Fruit fly (Drosophila melanogaster) whole organism, embryonic: ENCODE measurements around the gene Cpr67Fb.
A peak's percentile ranks its signal among the peaks of the same experiment; 100 is the strongest.

Experiments
- Bteb2 ChIP-seq: fragments of 200-800 bp; sonication (Bioruptor generic); optimal IDR thresholded peaks from 2 replicates; lab custom pipeline; 2016; ENCODE audit warnings: missing biosample characterization, missing genetic modification characterization
- CG1233 ChIP-seq: fragments of 200-800 bp; sonication (Bioruptor generic); optimal IDR thresholded peaks from 4 replicates; lab custom pipeline; 2018; ENCODE audit warnings: missing biosample characterization, mild to moderate bottlenecking, missing genetic modification characterization
- CG12769 ChIP-seq: fragments of 200-800 bp; sonication (Bioruptor generic); optimal IDR thresholded peaks from 2 replicates; lab custom pipeline; 2019; ENCODE audit warnings: missing biosample characterization, mild to moderate bottlenecking, missing genetic modification characterization, moderate library complexity
- CG12942 ChIP-seq: fragments of 200-800 bp; sonication (Bioruptor generic); optimal IDR thresholded peaks from 3 replicates; lab custom pipeline; 2016; ENCODE audit warnings: missing biosample characterization, missing genetic modification characterization
- CG1602 ChIP-seq: fragments of 200-800 bp; sonication (Bioruptor generic); optimal IDR thresholded peaks from 3 replicates; lab custom pipeline; 2016; ENCODE audit warnings: missing biosample characterization, missing genetic modification characterization
- CG17829 ChIP-seq: fragments of 200-800 bp; optimal IDR thresholded peaks from 2 replicates; lab custom pipeline; 2019; ENCODE audit warnings: missing biosample characterization, mild to moderate bottlenecking, missing genetic modification characterization, moderate library complexity
- CG3281 ChIP-seq: fragments of 200-800 bp; sonication (Bioruptor generic); optimal IDR thresholded peaks from 3 replicates; lab custom pipeline; 2017; ENCODE audit warnings: missing biosample characterization, mild to moderate bottlenecking, missing genetic modification characterization
- CG34224 ChIP-seq: fragments of 200-800 bp; sonication (Bioruptor generic); IDR thresholded peaks from 3 replicates; pipeline ENCODE4 v1.3.6; 2022; ENCODE audit warnings: missing biosample characterization, missing genetic modification characterization; ENCODE audit not compliant: partially characterized antibody
- CG4617 ChIP-seq: fragments of 200-800 bp; sonication (Bioruptor generic); optimal IDR thresholded peaks from 3 replicates; lab custom pipeline; 2016; ENCODE audit warnings: missing biosample characterization, missing genetic modification characterization, borderline replicate concordance
- CG4854 ChIP-seq: fragments of 200-800 bp; sonication (Bioruptor generic); optimal IDR thresholded peaks from 2 replicates; lab custom pipeline; 2016; ENCODE audit warnings: missing biosample characterization, missing genetic modification characterization, inconsistent platforms
- CG7786 ChIP-seq: fragments of 200-800 bp; sonication (Bioruptor generic); optimal IDR thresholded peaks from 2 replicates; lab custom pipeline; 2016; ENCODE audit warnings: missing biosample characterization, missing genetic modification characterization
- CG7928 ChIP-seq: fragments of 200-800 bp; sonication (Bioruptor generic); optimal IDR thresholded peaks from 2 replicates; lab custom pipeline; 2017; ENCODE audit warnings: missing biosample characterization, mild to moderate bottlenecking, missing genetic modification characterization
- CG8478 ChIP-seq: fragments of >200 bp; optimal IDR thresholded peaks from 2 replicates; lab custom pipeline; 2018
- CHES-1-like ChIP-seq: fragments of 200-800 bp; sonication (Bioruptor generic); optimal IDR thresholded peaks from 2 replicates; lab custom pipeline; 2016; ENCODE audit warnings: missing biosample characterization, missing genetic modification characterization
- CTCF ChIP-seq: fragments of 200-800 bp; sonication (Bioruptor generic); optimal IDR thresholded peaks from 2 replicates; lab custom pipeline; 2017; ENCODE audit warnings: missing biosample characterization, mild to moderate bottlenecking, missing genetic modification characterization, moderate library complexity
- Drgx ChIP-seq: fragments of 200-800 bp; sonication (Bioruptor generic); IDR thresholded peaks from 2 replicates; pipeline ENCODE4 v1.3.6; 2022; ENCODE audit warnings: missing biosample characterization, missing genetic modification characterization
- E2f1 ChIP-seq: fragments of 200-800 bp; sonication (Bioruptor generic); IDR thresholded peaks from 2 replicates; pipeline ENCODE4 v1.3.6; 2022; ENCODE audit warnings: missing biosample characterization, missing genetic modification characterization
- Fer1 ChIP-seq: fragments of 200-800 bp; sonication (Bioruptor generic); optimal IDR thresholded peaks from 2 replicates; lab custom pipeline; 2017; ENCODE audit warnings: missing biosample characterization, mild to moderate bottlenecking, missing genetic modification characterization
- Fer2 ChIP-seq: fragments of 200-800 bp; sonication (Bioruptor generic); optimal IDR thresholded peaks from 2 replicates; lab custom pipeline; 2018; ENCODE audit warnings: missing biosample characterization, mild to moderate bottlenecking, missing genetic modification characterization, moderate library complexity
- HmgZ ChIP-seq: fragments of 200-800 bp; sonication (Bioruptor generic); optimal IDR thresholded peaks from 2 replicates; lab custom pipeline; 2018; ENCODE audit warnings: missing biosample characterization, mild to moderate bottlenecking, missing genetic modification characterization
- Hr51 ChIP-seq, 2 experiments: fragments of 200-800 bp; sonication (Bioruptor generic); optimal IDR thresholded peaks; 2 replicates in 1 of 2; 3 replicates in 1 of 2; lab custom pipeline; 2016 to 2018; ENCODE audit warnings: missing biosample characterization in 2 of 2, missing genetic modification characterization in 2 of 2, mild to moderate bottlenecking in 1 of 2, moderate library complexity in 1 of 2
- MESR4 ChIP-seq: fragments of 200-800 bp; sonication (Bioruptor generic); optimal IDR thresholded peaks from 2 replicates; lab custom pipeline; 2018; ENCODE audit warnings: missing biosample characterization, mild to moderate bottlenecking, missing genetic modification characterization, moderate library complexity
- NC2β ChIP-seq: fragments of 200-800 bp; sonication (Bioruptor generic); optimal IDR thresholded peaks from 2 replicates; lab custom pipeline; 2016; ENCODE audit warnings: missing biosample characterization, missing genetic modification characterization
- Sry-δ ChIP-seq: fragments of 200-800 bp; sonication (Bioruptor generic); optimal IDR thresholded peaks from 2 replicates; lab custom pipeline; 2016; ENCODE audit warnings: missing biosample characterization, missing genetic modification characterization
- Ssrp ChIP-seq: fragments of 200-800 bp; sonication (Bioruptor generic); optimal IDR thresholded peaks from 2 replicates; lab custom pipeline; 2018; ENCODE audit warnings: missing biosample characterization, mild to moderate bottlenecking, missing genetic modification characterization, moderate library complexity
- Xrp1 ChIP-seq: fragments of 200-800 bp; sonication (Bioruptor generic); IDR thresholded peaks from 2 replicates; pipeline ENCODE4 v1.3.6; 2022; ENCODE audit warnings: missing biosample characterization, missing genetic modification characterization
- ara ChIP-seq: fragments of 200-800 bp; sonication (Bioruptor generic); IDR thresholded peaks from 2 replicates; pipeline ENCODE4 v1.3.6; 2022; ENCODE audit warnings: missing biosample characterization, missing genetic modification characterization
- bab2 ChIP-seq: fragments of 200-800 bp; sonication (Bioruptor generic); optimal IDR thresholded peaks from 2 replicates; lab custom pipeline; 2016; ENCODE audit warnings: missing biosample characterization, missing genetic modification characterization
- bcd ChIP-seq: fragments of 200-800 bp; sonication (Bioruptor generic); optimal IDR thresholded peaks from 2 replicates; lab custom pipeline; 2017; ENCODE audit warnings: missing biosample characterization, mild to moderate bottlenecking, missing genetic modification characterization
- cg ChIP-seq: fragments of 200-800 bp; sonication (Bioruptor generic); optimal IDR thresholded peaks from 3 replicates; lab custom pipeline; 2019; ENCODE audit warnings: missing biosample characterization, mild to moderate bottlenecking, missing genetic modification characterization, moderate library complexity
- corto ChIP-seq: fragments of 200-800 bp; sonication (Bioruptor generic); optimal IDR thresholded peaks from 2 replicates; lab custom pipeline; 2016; ENCODE audit warnings: missing biosample characterization, mild to moderate bottlenecking, missing genetic modification characterization, moderate library complexity
- exex ChIP-seq: fragments of 200-800 bp; sonication (Bioruptor generic); optimal IDR thresholded peaks from 4 replicates; lab custom pipeline; 2018; ENCODE audit warnings: missing biosample characterization, mild to moderate bottlenecking, missing genetic modification characterization, moderate library complexity
- gce ChIP-seq: fragments of 200-800 bp; sonication (Bioruptor generic); IDR thresholded peaks from 3 replicates; pipeline ENCODE4 v1.3.6; 2022; ENCODE audit warnings: missing biosample characterization, missing genetic modification characterization
- grn ChIP-seq: fragments of 200-800 bp; sonication (Bioruptor generic); optimal IDR thresholded peaks from 3 replicates; lab custom pipeline; 2017; ENCODE audit warnings: missing biosample characterization, missing genetic modification characterization
- gsb ChIP-seq: fragments of 200-800 bp; sonication (Bioruptor generic); IDR thresholded peaks from 2 replicates; pipeline ENCODE4 v1.3.6; 2022; ENCODE audit warnings: missing biosample characterization, missing genetic modification characterization
- hb ChIP-seq: fragments of 200-800 bp; sonication (Bioruptor generic); IDR thresholded peaks from 3 replicates; pipeline ENCODE4 v1.3.6; 2022; ENCODE audit warnings: missing biosample characterization, missing genetic modification characterization; ENCODE audit not compliant: partially characterized antibody
- hkb ChIP-seq, 2 experiments: fragments of 200-800 bp in 1 of 2; fragments of >200 bp in 1 of 2; sonication (Bioruptor generic) in 1 of 2; IDR thresholded peaks in 1 of 2; optimal IDR thresholded peaks in 1 of 2; 2 replicates each; pipeline versions ENCODE4 v1.3.6 to Lab custom; 2017 to 2022; ENCODE audit warnings: missing biosample characterization in 1 of 2, missing genetic modification characterization in 1 of 2
- jigr1 ChIP-seq: fragments of 200-800 bp; sonication (Bioruptor generic); IDR thresholded peaks from 3 replicates; pipeline ENCODE4 v1.3.6; 2022; ENCODE audit warnings: missing biosample characterization, missing genetic modification characterization
- pb ChIP-seq: fragments of 200-800 bp; sonication (Bioruptor generic); optimal IDR thresholded peaks from 3 replicates; lab custom pipeline; 2016; ENCODE audit warnings: missing biosample characterization, missing genetic modification characterization
- pfk ChIP-seq: fragments of 200-800 bp; sonication (Bioruptor generic); optimal IDR thresholded peaks from 2 replicates; lab custom pipeline; 2018; ENCODE audit warnings: missing biosample characterization, mild to moderate bottlenecking, missing genetic modification characterization, moderate library complexity
- run ChIP-seq: fragments of 200-800 bp; sonication (Bioruptor generic); optimal IDR thresholded peaks from 3 replicates; lab custom pipeline; 2018; ENCODE audit warnings: missing biosample characterization, mild to moderate bottlenecking, missing genetic modification characterization
- sens ChIP-seq: fragments of 200-800 bp; sonication (Bioruptor generic); peaks from one replicate; lab custom pipeline; 2016; ENCODE audit warnings: missing biosample characterization, missing genetic modification characterization
- seq ChIP-seq: fragments of 200-800 bp; sonication (Bioruptor generic); IDR thresholded peaks from 2 replicates; pipeline ENCODE4 v1.3.6; 2022; ENCODE audit warnings: missing biosample characterization, missing genetic modification characterization
- sisA ChIP-seq: fragments of 200-800 bp; sonication (Bioruptor generic); IDR thresholded peaks from 2 replicates; pipeline ENCODE4 v1.3.6; 2022; ENCODE audit warnings: missing biosample characterization, missing genetic modification characterization
- tap ChIP-seq: fragments of 200-800 bp; optimal IDR thresholded peaks from 3 replicates; lab custom pipeline; 2019; ENCODE audit warnings: missing biosample characterization, mild to moderate bottlenecking, missing genetic modification characterization, moderate library complexity
- tio ChIP-seq: fragments of 200-800 bp; sonication (Bioruptor generic); optimal IDR thresholded peaks from 2 replicates; lab custom pipeline; 2017; ENCODE audit warnings: missing biosample characterization, missing genetic modification characterization, inconsistent platforms
- tup ChIP-seq: fragments of 200-800 bp; sonication (Bioruptor generic); optimal IDR thresholded peaks from 2 replicates; lab custom pipeline; 2016; ENCODE audit warnings: missing biosample characterization, mild to moderate bottlenecking, missing genetic modification characterization, moderate library complexity
- tx ChIP-seq: fragments of 200-800 bp; sonication (Bioruptor generic); optimal IDR thresholded peaks from 2 replicates; lab custom pipeline; 2016; ENCODE audit warnings: missing biosample characterization, missing genetic modification characterization
- zen ChIP-seq: fragments of 200-800 bp; sonication (Bioruptor generic); optimal IDR thresholded peaks from 3 replicates; lab custom pipeline; 2018; ENCODE audit warnings: missing biosample characterization, mild to moderate bottlenecking, missing genetic modification characterization, moderate library complexity

Gene Cpr67Fb

DNA sequence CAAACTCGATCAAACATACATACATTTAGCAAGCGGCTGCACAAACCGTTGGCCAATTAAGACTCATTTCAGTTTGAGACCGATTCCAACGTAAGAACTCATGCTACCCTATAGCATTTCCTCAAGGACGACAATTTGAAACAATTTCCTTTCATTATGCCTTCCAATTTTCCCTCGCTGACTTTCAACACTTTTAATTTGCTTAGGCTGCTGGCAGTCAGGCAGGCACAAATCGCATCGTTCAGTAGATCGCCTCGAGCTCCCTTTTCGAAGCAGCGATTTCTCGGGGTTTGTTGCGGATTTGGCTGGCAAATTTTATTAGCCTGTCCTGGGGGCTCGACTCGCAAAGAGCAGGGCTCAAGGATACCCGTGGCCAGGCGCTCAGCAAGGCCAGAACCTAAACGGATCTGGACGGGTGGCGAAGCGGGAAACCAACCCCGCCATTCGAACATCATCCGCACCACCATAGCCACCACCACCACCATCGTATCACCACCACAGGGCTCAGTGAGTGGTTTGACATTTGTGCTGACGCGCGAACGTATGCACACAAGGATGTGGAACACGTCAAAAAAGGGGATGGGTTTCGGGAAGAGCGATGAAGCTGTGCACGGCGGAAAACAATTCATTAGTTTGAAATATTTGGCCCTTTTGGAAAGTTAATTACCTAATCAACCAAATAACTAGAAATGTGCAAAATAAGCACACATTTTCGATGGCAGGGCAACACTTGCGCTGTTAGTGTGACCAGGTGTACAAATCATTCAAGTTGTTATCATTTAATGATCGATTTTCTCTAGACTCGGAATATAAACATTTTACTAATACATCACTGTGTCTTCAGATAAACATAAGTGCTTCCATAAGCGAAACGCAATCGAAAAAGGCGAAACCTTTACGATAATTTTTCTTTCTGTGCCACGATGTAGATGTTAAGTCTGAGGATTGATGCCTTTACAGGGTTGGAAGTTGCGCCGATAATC, 49.1 kb upstream of the Cpr67Fb start (continued):
- no peak for TF ChIP-seq CG12769
- TF ChIP-seq jigr1 = no peak
- no peak for TF ChIP-seq grn (GFP tag; lab: Kevin White, UChicago)
- peak; percentile 30 for TF ChIP-seq CG1233
- TF ChIP-seq Drgx (GFP tag; lab: Robert Waterston, UW) = no peak
- no peak for TF ChIP-seq CG4854 (GFP tag; lab: Kevin White, UChicago)
- no peak for TF ChIP-seq hb (GFP tag; lab: Robert Waterston, UW)
- TF ChIP-seq NC2β (GFP tag; lab: Kevin White, UChicago) = peak; percentile 17
- peak; percentile 35; the same call in 1 of the 2 replicates for TF ChIP-seq Xrp1
- TF ChIP-seq corto (GFP tag; lab: Kevin White, UChicago) = no peak
- TF ChIP-seq gsb (GFP tag; lab: Robert Waterston, UW) = no peak
- TF ChIP-seq CG8478 (lab: Kevin White, UChicago) = no peak
- peak in 1 of 2 experiments; percentile 34 for TF ChIP-seq Hr51 (GFP tag; optimal IDR thresholded peaks at IDR 0.05; lab: Kevin White, UChicago)
- TF ChIP-seq hkb (optimal IDR thresholded peaks at IDR 0.05; lab: Kevin White, UChicago) = no peak
- TF ChIP-seq hkb (GFP tag; IDR thresholded peaks at IDR 0.05; lab: Robert Waterston, UW) = no peak
- TF ChIP-seq CG12942 (GFP tag; lab: Kevin White, UChicago) = no peak
- peak; percentile 41 for TF ChIP-seq bab2 (GFP tag; lab: Kevin White, UChicago)
- TF ChIP-seq Ssrp (tag; lab: Kevin White, UChicago) = peak; percentile 67
- no peak for TF ChIP-seq HmgZ
- TF ChIP-seq tap = no peak
- TF ChIP-seq gce = 0 out of 3 replicates have a peak, but pooled peaks have one; percentile 6
- TF ChIP-seq CG4617 (GFP tag; lab: Kevin White, UChicago) = no peak
- TF ChIP-seq CG34224 (GFP tag; lab: Robert Waterston, UW) = no peak
- 0 out of 2 replicates have a peak, but pooled peaks have one; percentile 19 for TF ChIP-seq sisA
- peak; percentile 24 for TF ChIP-seq pb (GFP tag; lab: Kevin White, UChicago)
- TF ChIP-seq CG3281 (GFP tag; lab: Kevin White, UChicago) = no peak
- 0 out of 2 replicates have a peak, but pooled peaks have one; percentile 23 for TF ChIP-seq seq (GFP tag; lab: Robert Waterston, UW)
- TF ChIP-seq sens (GFP tag; lab: Kevin White, UChicago) = peak; percentile 95
- peak; percentile 4 for TF ChIP-seq Sry-δ (GFP tag; lab: Kevin White, UChicago)
- TF ChIP-seq CG17829 (tag; lab: Kevin White, UChicago) = peak; percentile 53
- TF ChIP-seq zen (tag; lab: Kevin White, UChicago) = peak; percentile 49
- TF ChIP-seq CTCF = no peak
- TF ChIP-seq tx (GFP tag; lab: Kevin White, UChicago) = no peak
- peak; percentile 35 for TF ChIP-seq CG7786 (GFP tag; lab: Kevin White, UChicago)
- TF ChIP-seq Bteb2 (GFP tag; lab: Kevin White, UChicago) = no peak
- no peak for TF ChIP-seq Fer2
- no peak for TF ChIP-seq CHES-1-like
- TF ChIP-seq Fer1 (GFP tag; lab: Kevin White, UChicago) = no peak
- peak; percentile 58 for TF ChIP-seq tio (GFP tag; lab: Kevin White, UChicago)
- TF ChIP-seq bcd = peak; percentile 35
- TF ChIP-seq CG7928 = no peak
- TF ChIP-seq cg (GFP tag; lab: Kevin White, UChicago) = no peak
- TF ChIP-seq CG1602 (GFP tag; lab: Kevin White, UChicago) = peak; percentile 3
- no peak for TF ChIP-seq E2f1
- peak; percentile 32; the same call in 1 of the 2 replicates for TF ChIP-seq ara
- TF ChIP-seq exex (tag; lab: Kevin White, UChicago) = no peak
- no peak for TF ChIP-seq tup (GFP tag; lab: Kevin White, UChicago)
- no peak for TF ChIP-seq run (tag; lab: Kevin White, UChicago)
- TF ChIP-seq pfk (GFP tag; lab: Kevin White, UChicago) = no peak
- TF ChIP-seq MESR4 (GFP tag; lab: Kevin White, UChicago) = no peak
